Worm (Caenorhabditis elegans) whole organism, L1 larva: ENCODE measurements around the gene C35B1.8.

Experiments used
- C34B4.2 ChIP-seq: sonication (generic microtip); optimal IDR thresholded peaks from 2 replicates; lab custom pipeline; 2017; ENCODE audit warnings: mild to moderate bottlenecking, missing genetic modification characterization, missing compliant biosample characterization
- F16B12.6 ChIP-seq: fragments of 150-350 bp; optimal IDR thresholded peaks from 2 replicates; lab custom pipeline; 2014; ENCODE audit warnings: missing biosample characterization, missing genetic modification characterization
- Y116A8C.19 ChIP-seq: sonication (generic microtip); optimal IDR thresholded peaks from 2 replicates; lab custom pipeline; 2016; ENCODE audit warnings: missing compliant biosample characterization, missing genetic modification characterization, borderline replicate concordance
- aha-1 ChIP-seq: fragments of 150-350 bp; optimal IDR thresholded peaks from 2 replicates; lab custom pipeline; 2014; ENCODE audit warnings: missing biosample characterization, missing genetic modification characterization
- aly-2 ChIP-seq: fragments of 150-350 bp; optimal IDR thresholded peaks from 2 replicates; lab custom pipeline; 2014; ENCODE audit warnings: missing biosample characterization, missing genetic modification characterization
- ama-1 ChIP-seq: fragments of 150-350 bp; optimal IDR thresholded peaks from 2 replicates; lab custom pipeline; 2014
- blmp-1 ChIP-seq: fragments of 150-350 bp; optimal IDR thresholded peaks from 2 replicates; lab custom pipeline; 2014; ENCODE audit warnings: missing biosample characterization, missing genetic modification characterization
- ceh-8 ChIP-seq: fragments of 200-800 bp; sonication (Bioruptor generic); optimal IDR thresholded peaks from 2 replicates; lab custom pipeline; 2018; ENCODE audit warnings: mild to moderate bottlenecking, missing genetic modification characterization, moderate library complexity, missing compliant biosample characterization
- ces-1 ChIP-seq: fragments of 150-350 bp; optimal IDR thresholded peaks from 2 replicates; lab custom pipeline; 2014; ENCODE audit warnings: missing biosample characterization, missing genetic modification reagents, missing genetic modification characterization
- dpl-1 ChIP-seq, 3 experiments: fragments of 150-350 bp in 2 of 3; sonication (generic microtip) in 1 of 3; optimal IDR thresholded peaks; 2 replicates each; lab custom pipeline; 2014 to 2017; ENCODE audit warnings: missing biosample characterization in 3 of 3, missing genetic modification characterization in 3 of 3, missing genetic modification reagents in 3 of 3
- dsc-1 ChIP-seq: sonication (generic microtip); optimal IDR thresholded peaks from 2 replicates; lab custom pipeline; 2016; ENCODE audit warnings: mild to moderate bottlenecking, missing genetic modification characterization, missing compliant biosample characterization
- egl-13 ChIP-seq: sonication (generic microtip); optimal IDR thresholded peaks from 2 replicates; lab custom pipeline; 2016; ENCODE audit warnings: missing genotype, missing genetic modification reagents, missing genetic modification characterization, missing compliant biosample characterization
- ets-5 ChIP-seq: fragments of 200-800 bp; sonication (Bioruptor generic); IDR thresholded peaks from 2 replicates; pipeline ENCODE4 v1.3.6; 2022; ENCODE audit warnings: missing genetic modification characterization, missing compliant biosample characterization
- fkh-8 ChIP-seq: sonication (generic microtip); optimal IDR thresholded peaks from 2 replicates; lab custom pipeline; 2016; ENCODE audit warnings: mild to moderate bottlenecking, missing genetic modification characterization, missing compliant biosample characterization
- fos-1 ChIP-seq: fragments of 150-350 bp; optimal IDR thresholded peaks from 2 replicates; lab custom pipeline; 2014; ENCODE audit warnings: missing biosample characterization, missing genetic modification characterization
- grh-1 ChIP-seq: fragments of 200-800 bp; sonication (Bioruptor generic); IDR thresholded peaks from 2 replicates; pipeline ENCODE4 v1.3.6; 2022; ENCODE audit warnings: missing genetic modification reagents, missing genetic modification characterization, missing compliant biosample characterization
- hlh-17 ChIP-seq: fragments of 200-800 bp; sonication (Bioruptor generic); optimal IDR thresholded peaks from 2 replicates; lab custom pipeline; 2018; ENCODE audit warnings: missing genetic modification characterization, mild to moderate bottlenecking, missing compliant biosample characterization, moderate library complexity, borderline replicate concordance
- hlh-4 ChIP-seq: sonication (generic microtip); optimal IDR thresholded peaks from 2 replicates; lab custom pipeline; 2016; ENCODE audit warnings: mild to moderate bottlenecking, missing genetic modification characterization, missing compliant biosample characterization
- hpl-2 ChIP-seq: fragments of 150-350 bp; optimal IDR thresholded peaks from 2 replicates; lab custom pipeline; 2014; ENCODE audit warnings: missing biosample characterization, missing genetic modification reagents, missing genetic modification characterization
- irx-1 ChIP-seq: sonication (generic microtip); optimal IDR thresholded peaks from 2 replicates; lab custom pipeline; 2016; ENCODE audit warnings: missing genetic modification characterization, missing compliant biosample characterization
- lin-13 ChIP-seq: fragments of 150-350 bp; optimal IDR thresholded peaks from 2 replicates; lab custom pipeline; 2014; ENCODE audit warnings: missing biosample characterization, missing genetic modification reagents, missing genetic modification characterization
- lin-14 ChIP-seq: fragments of 200-800 bp; sonication (Bioruptor generic); optimal IDR thresholded peaks from 2 replicates; lab custom pipeline; 2018; ENCODE audit warnings: mild to moderate bottlenecking, missing genetic modification characterization, moderate library complexity, missing compliant biosample characterization
- lin-35 ChIP-seq, 2 experiments: fragments of 150-350 bp; optimal IDR thresholded peaks; 2 replicates each; lab custom pipeline; 2014; ENCODE audit warnings: missing biosample characterization in 2 of 2, missing genetic modification characterization in 2 of 2, missing genetic modification reagents in 2 of 2
- lin-39 ChIP-seq: fragments of 150-350 bp; optimal IDR thresholded peaks from 2 replicates; lab custom pipeline; 2014; ENCODE audit warnings: missing biosample characterization, missing genetic modification reagents, missing genetic modification characterization
- lsy-2 ChIP-seq, 2 experiments: fragments of 150-350 bp; optimal IDR thresholded peaks; 2 replicates each; lab custom pipeline; 2014; ENCODE audit warnings: missing biosample characterization in 2 of 2, missing genetic modification characterization in 2 of 2
- mab-9 ChIP-seq: fragments of 200-800 bp; sonication (Bioruptor generic); IDR thresholded peaks from 2 replicates; pipeline ENCODE4 v1.3.6; 2022; ENCODE audit warnings: missing genetic modification reagents, missing genetic modification characterization, missing compliant biosample characterization
- mdl-1 ChIP-seq, 2 experiments: fragments of 150-350 bp; optimal IDR thresholded peaks; 2 replicates each; lab custom pipeline; 2014 to 2017; ENCODE audit warnings: missing biosample characterization in 2 of 2, missing genetic modification characterization in 2 of 2, inconsistent platforms in 1 of 2
- mef-2 ChIP-seq: fragments of 150-350 bp; optimal IDR thresholded peaks from 2 replicates; lab custom pipeline; 2014; ENCODE audit warnings: missing biosample characterization, missing genetic modification characterization
- nhr-11 ChIP-seq: fragments of 150-350 bp; optimal IDR thresholded peaks from 2 replicates; lab custom pipeline; 2014; ENCODE audit warnings: missing biosample characterization, missing genetic modification characterization
- nhr-12 ChIP-seq: sonication (generic microtip); optimal IDR thresholded peaks from 2 replicates; lab custom pipeline; 2017; ENCODE audit warnings: missing biosample characterization, missing genetic modification characterization
- nhr-20 ChIP-seq: sonication (generic microtip); optimal IDR thresholded peaks from 2 replicates; lab custom pipeline; 2016; ENCODE audit warnings: mild to moderate bottlenecking, missing genetic modification characterization, missing compliant biosample characterization
- nhr-237 ChIP-seq: fragments of 150-350 bp; optimal IDR thresholded peaks from 2 replicates; lab custom pipeline; 2014; ENCODE audit warnings: missing biosample characterization, missing genetic modification characterization
- nhr-28 ChIP-seq: fragments of 150-350 bp; optimal IDR thresholded peaks from 2 replicates; lab custom pipeline; 2014; ENCODE audit warnings: missing biosample characterization, missing genetic modification characterization
- nhr-71 ChIP-seq: sonication (generic microtip); optimal IDR thresholded peaks from 2 replicates; lab custom pipeline; 2016; ENCODE audit warnings: mild to moderate bottlenecking, missing genetic modification characterization, moderate library complexity, missing compliant biosample characterization
- nhr-76 ChIP-seq: sonication (generic microtip); optimal IDR thresholded peaks from 2 replicates; lab custom pipeline; 2017; ENCODE audit warnings: missing biosample characterization, missing genetic modification characterization
- nhr-84 ChIP-seq: sonication (generic microtip); optimal IDR thresholded peaks from 2 replicates; lab custom pipeline; 2017; ENCODE audit warnings: missing biosample characterization, missing genetic modification characterization
- nhr-85 ChIP-seq: sonication (generic microtip); peaks from one replicate; lab custom pipeline; 2016; ENCODE audit warnings: missing genetic modification characterization, inconsistent platforms, missing compliant biosample characterization
- pax-3 ChIP-seq: fragments of 200-800 bp; sonication (Bioruptor generic); optimal IDR thresholded peaks from 2 replicates; lab custom pipeline; 2018; ENCODE audit warnings: mild to moderate bottlenecking, missing genetic modification characterization, moderate library complexity, missing compliant biosample characterization
- sptf-1 ChIP-seq: fragments of 150-350 bp; optimal IDR thresholded peaks from 2 replicates; lab custom pipeline; 2014; ENCODE audit warnings: missing biosample characterization, missing genetic modification characterization
- sup-37 ChIP-seq: fragments of 200-800 bp; sonication (Bioruptor generic); optimal IDR thresholded peaks from 2 replicates; lab custom pipeline; 2018; ENCODE audit warnings: mild to moderate bottlenecking, missing genetic modification characterization, missing compliant biosample characterization
- tlp-1 ChIP-seq: fragments of 150-350 bp; optimal IDR thresholded peaks from 2 replicates; lab custom pipeline; 2014; ENCODE audit warnings: missing biosample characterization, missing genetic modification characterization
- unc-130 ChIP-seq: fragments of 150-350 bp; optimal IDR thresholded peaks from 2 replicates; lab custom pipeline; 2017; ENCODE audit warnings: missing biosample characterization, missing genetic modification characterization, inconsistent platforms
- unc-86 ChIP-seq: sonication (generic microtip); optimal IDR thresholded peaks from 2 replicates; lab custom pipeline; 2016; ENCODE audit warnings: missing genetic modification characterization, missing compliant biosample characterization
- unc-98 ChIP-seq: fragments of 200-800 bp; sonication (Bioruptor generic); IDR thresholded peaks from 2 replicates; pipeline ENCODE4 v1.3.6; 2022; ENCODE audit warnings: missing genetic modification characterization, missing compliant biosample characterization
- vab-15 ChIP-seq: sonication (generic microtip); optimal IDR thresholded peaks from 2 replicates; lab custom pipeline; 2017; ENCODE audit warnings: missing genotype, mild to moderate bottlenecking, missing genetic modification characterization, missing compliant biosample characterization

The C35B1.8 gene

ce11 chrIV:4049398-4049998, 29.3 kb downstream of the C35B1.8 start, which contains the start of gene pcn-1 (continued):
- TF ChIP-seq nhr-11 (tag; lab: Kevin White, UChicago) (peak; percentile 91), nhr-84 (tag; lab: Kevin White, UChicago) (no peak), mab-9 (GFP tag; lab: Robert Waterston, UW) (peak; percentile 96), unc-130 (tag; lab: Kevin White, UChicago) (peak; percentile 82), nhr-85 (tag; lab: Kevin White, UChicago) (peak; percentile 99), Y116A8C.19 (tag; lab: Kevin White, UChicago) (peak; percentile 37), C34B4.2 (tag; lab: Kevin White, UChicago) (peak; percentile 80), lsy-2 (tag; optimal IDR thresholded peaks at IDR 0.05; lab: Kevin White, UChicago) (peak; percentile 95 to 96), fkh-8 (peak; percentile 97), lin-13 (GFP tag; lab: Kevin White, UChicago) (peak; percentile 92), vab-15 (tag; lab: Kevin White, UChicago) (peak; percentile 48), unc-86 (tag; lab: Kevin White, UChicago) (peak; percentile 97), lin-35 (GFP tag; optimal IDR thresholded peaks at IDR 0.05; lab: Kevin White, UChicago) (peak; percentile 98), lin-14 (GFP tag; lab: Kevin White, UChicago) (peak; percentile 98), sptf-1 (tag; lab: Kevin White, UChicago) (no peak), irx-1 (tag; lab: Kevin White, UChicago) (peak; percentile 99), dsc-1 (tag; lab: Kevin White, UChicago) (peak; percentile 98), F16B12.6 (tag; lab: Kevin White, UChicago) (peak; percentile 95), nhr-71 (tag; lab: Kevin White, UChicago) (peak; percentile 99), nhr-12 (no peak), pax-3 (tag; lab: Kevin White, UChicago) (peak; percentile 97), egl-13 (tag; lab: Kevin White, UChicago) (peak; percentile 98), fos-1 (tag; lab: Kevin White, UChicago) (peak; percentile 88), hlh-17 (GFP tag; lab: Kevin White, UChicago) (no peak), nhr-76 (tag; lab: Kevin White, UChicago) (peak; percentile 57), dpl-1 (GFP tag; optimal IDR thresholded peaks at IDR 0.05; lab: Kevin White, UChicago) (peak; percentile 99), blmp-1 (tag; lab: Kevin White, UChicago) (peak; percentile 77), lin-39 (tag; lab: Kevin White, UChicago) (peak; percentile 90), nhr-237 (tag; lab: Kevin White, UChicago) (peak; percentile 71), ceh-8 (GFP tag; lab: Kevin White, UChicago) (peak; percentile 95), nhr-28 (tag; lab: Kevin White, UChicago) (no peak), unc-98 (GFP tag; lab: Robert Waterston, UW) (peak; percentile 93), grh-1 (GFP tag; lab: Robert Waterston, UW) (peak; percentile 96), mef-2 (peak; percentile 46), ces-1 (GFP tag; lab: Kevin White, UChicago) (no peak), ets-5 (GFP tag; lab: Robert Waterston, UW) (no peak), tlp-1 (tag; lab: Kevin White, UChicago) (no peak), aha-1 (tag; lab: Kevin White, UChicago) (peak; percentile 39), hlh-4 (tag; lab: Kevin White, UChicago) (no peak), ama-1 (lab: Kevin White, UChicago) (no peak), mdl-1 (tag; optimal IDR thresholded peaks at IDR 0.05; lab: Kevin White, UChicago) (peak in 1 of 2 experiments; percentile 66), nhr-20 (peak; percentile 97), aly-2 (tag; lab: Kevin White, UChicago) (peak; percentile 44), sup-37 (peak; percentile 96), hpl-2 (GFP tag; lab: Kevin White, UChicago) (peak; percentile 89)
- TF ChIP-seq, all 84 proteins: peak for 69
